Worm (Caenorhabditis elegans) whole organism, L4 larva: ENCODE measurements around the gene fipr-9.

Experiments
- F26F4.8 ChIP-seq: fragments of 200-800 bp; sonication (Bioruptor generic); conservative IDR thresholded peaks from 2 replicates; pipeline ENCODE4 v1.3.6; 2022; ENCODE audit warnings: missing genetic modification characterization, missing compliant biosample characterization
- ama-1 ChIP-seq: fragments of 150-350 bp; optimal IDR thresholded peaks from 2 replicates; lab custom pipeline; 2014; ENCODE audit warnings: inconsistent platforms, mixed read lengths
- lin-13 ChIP-seq: fragments of 150-350 bp; optimal IDR thresholded peaks from 2 replicates; lab custom pipeline; 2014; ENCODE audit warnings: missing biosample characterization, missing genetic modification reagents, missing genetic modification characterization
- nhr-11 ChIP-seq: fragments of 150-350 bp; optimal IDR thresholded peaks from 2 replicates; lab custom pipeline; 2014; ENCODE audit warnings: missing biosample characterization, missing genetic modification characterization
- set-16 ChIP-seq: fragments of 200-800 bp; sonication (Bioruptor generic); IDR thresholded peaks from 2 replicates; pipeline ENCODE4 v1.3.6; 2022; ENCODE audit warnings: missing genetic modification reagents, missing genetic modification characterization, missing compliant biosample characterization
- unc-130 ChIP-seq: sonication (generic microtip); optimal IDR thresholded peaks from 2 replicates; lab custom pipeline; 2016; ENCODE audit warnings: missing genetic modification reagents, missing genetic modification characterization, missing compliant biosample characterization
- unc-62 ChIP-seq, 3 experiments: fragments of 150-350 bp in 1 of 3; sonication (generic microtip); optimal IDR thresholded peaks in 2 of 3; peaks in 1 of 3; 1 replicate in 1 of 3; 2 replicates in 2 of 3; lab custom pipeline; 2014 to 2017; ENCODE audit warnings: missing biosample characterization in 3 of 3, missing genetic modification characterization in 3 of 3, missing genetic modification reagents in 3 of 3, missing genotype in 1 of 3

ce11 chrV:10245615-10246014, 24.2 kb downstream of the fipr-9 start:
- TF ChIP-seq unc-130 (GFP tag; lab: Kevin White, UChicago) (no peak), lin-13 (GFP tag; lab: Kevin White, UChicago) (no peak), unc-62 (GFP tag; optimal IDR thresholded peaks at IDR 0.05 in 1 of 2; lab: Kevin White, UChicago) (no peak), unc-62 (tag; optimal IDR thresholded peaks at IDR 0.05; lab: Kevin White, UChicago) (no peak), nhr-11 (tag; lab: Kevin White, UChicago) (no peak), ama-1 (lab: Kevin White, UChicago) (no peak), F26F4.8 (GFP tag; lab: Robert Waterston, UW) (no peak), set-16 (no peak)
